Worm (Caenorhabditis elegans) whole organism, L1 larva: ENCODE results near the gene vha-19.

Experiments
- C04F5.9 ChIP-seq: sonication (generic microtip); optimal IDR thresholded peaks from 2 replicates; lab custom pipeline; 2016; ENCODE audit warnings: missing genetic modification characterization, missing compliant biosample characterization
- F16B12.6 ChIP-seq: fragments of 150-350 bp; optimal IDR thresholded peaks from 2 replicates; lab custom pipeline; 2014; ENCODE audit warnings: missing biosample characterization, missing genetic modification characterization
- Y116A8C.19 ChIP-seq: sonication (generic microtip); optimal IDR thresholded peaks from 2 replicates; lab custom pipeline; 2016; ENCODE audit warnings: missing compliant biosample characterization, missing genetic modification characterization, borderline replicate concordance
- alr-1 ChIP-seq: fragments of 200-800 bp; sonication (Bioruptor generic); optimal IDR thresholded peaks from 2 replicates; lab custom pipeline; 2018; ENCODE audit warnings: borderline replicate concordance, mild to moderate bottlenecking, missing genetic modification characterization, missing compliant biosample characterization
- aly-2 ChIP-seq: fragments of 150-350 bp; optimal IDR thresholded peaks from 2 replicates; lab custom pipeline; 2014; ENCODE audit warnings: missing biosample characterization, missing genetic modification characterization
- blmp-1 ChIP-seq: fragments of 150-350 bp; optimal IDR thresholded peaks from 2 replicates; lab custom pipeline; 2014; ENCODE audit warnings: missing biosample characterization, missing genetic modification characterization
- ceh-63 ChIP-seq: fragments of 200-800 bp; sonication (Bioruptor generic); optimal IDR thresholded peaks from 2 replicates; lab custom pipeline; 2018; ENCODE audit warnings: mild to moderate bottlenecking, missing genetic modification characterization, missing compliant biosample characterization
- ceh-8 ChIP-seq: fragments of 200-800 bp; sonication (Bioruptor generic); optimal IDR thresholded peaks from 2 replicates; lab custom pipeline; 2018; ENCODE audit warnings: mild to moderate bottlenecking, missing genetic modification characterization, moderate library complexity, missing compliant biosample characterization
- ceh-88 ChIP-seq: fragments of 200-800 bp; sonication (Bioruptor generic); IDR thresholded peaks from 2 replicates; pipeline ENCODE4 v1.3.6; 2022; ENCODE audit warnings: missing genetic modification characterization, missing compliant biosample characterization
- ceh-90 ChIP-seq: sonication (generic microtip); optimal IDR thresholded peaks from 2 replicates; lab custom pipeline; 2016; ENCODE audit warnings: missing genetic modification characterization, missing compliant biosample characterization
- dpl-1 ChIP-seq, 3 experiments: fragments of 150-350 bp in 2 of 3; sonication (generic microtip) in 1 of 3; optimal IDR thresholded peaks; 2 replicates each; lab custom pipeline; 2014 to 2017; ENCODE audit warnings: missing biosample characterization in 3 of 3, missing genetic modification characterization in 3 of 3, missing genetic modification reagents in 3 of 3
- dsc-1 ChIP-seq: sonication (generic microtip); optimal IDR thresholded peaks from 2 replicates; lab custom pipeline; 2016; ENCODE audit warnings: mild to moderate bottlenecking, missing genetic modification characterization, missing compliant biosample characterization
- efl-3 ChIP-seq: fragments of 200-800 bp; sonication (Bioruptor generic); optimal IDR thresholded peaks from 2 replicates; lab custom pipeline; 2018; ENCODE audit warnings: mild to moderate bottlenecking, missing genetic modification characterization, missing compliant biosample characterization
- egl-13 ChIP-seq: sonication (generic microtip); optimal IDR thresholded peaks from 2 replicates; lab custom pipeline; 2016; ENCODE audit warnings: missing genotype, missing genetic modification reagents, missing genetic modification characterization, missing compliant biosample characterization
- egl-27 ChIP-seq, 2 experiments: fragments of 150-350 bp in 1 of 2; sonication (generic microtip); optimal IDR thresholded peaks; 3 replicates each; lab custom pipeline; 2017 to 2018; ENCODE audit warnings: missing biosample characterization in 2 of 2, missing genetic modification characterization in 2 of 2, missing genetic modification reagents in 2 of 2
- elt-3 ChIP-seq, 6 experiments: fragments of 150-350 bp in 1 of 6; sonication (generic microtip); optimal IDR thresholded peaks; 2 replicates each; lab custom pipeline; 2017 to 2018; ENCODE audit warnings: missing biosample characterization in 6 of 6, missing genetic modification characterization in 6 of 6, inconsistent platforms in 1 of 6
- ets-5 ChIP-seq: fragments of 200-800 bp; sonication (Bioruptor generic); IDR thresholded peaks from 2 replicates; pipeline ENCODE4 v1.3.6; 2022; ENCODE audit warnings: missing genetic modification characterization, missing compliant biosample characterization
- fos-1 ChIP-seq: fragments of 150-350 bp; optimal IDR thresholded peaks from 2 replicates; lab custom pipeline; 2014; ENCODE audit warnings: missing biosample characterization, missing genetic modification characterization
- grh-1 ChIP-seq: fragments of 200-800 bp; sonication (Bioruptor generic); IDR thresholded peaks from 2 replicates; pipeline ENCODE4 v1.3.6; 2022; ENCODE audit warnings: missing genetic modification reagents, missing genetic modification characterization, missing compliant biosample characterization
- hlh-4 ChIP-seq: sonication (generic microtip); optimal IDR thresholded peaks from 2 replicates; lab custom pipeline; 2016; ENCODE audit warnings: mild to moderate bottlenecking, missing genetic modification characterization, missing compliant biosample characterization
- hpl-2 ChIP-seq: fragments of 150-350 bp; optimal IDR thresholded peaks from 2 replicates; lab custom pipeline; 2014; ENCODE audit warnings: missing biosample characterization, missing genetic modification reagents, missing genetic modification characterization
- irx-1 ChIP-seq: sonication (generic microtip); optimal IDR thresholded peaks from 2 replicates; lab custom pipeline; 2016; ENCODE audit warnings: missing genetic modification characterization, missing compliant biosample characterization
- jun-1 ChIP-seq: fragments of 150-350 bp; optimal IDR thresholded peaks from 2 replicates; lab custom pipeline; 2014; ENCODE audit warnings: missing biosample characterization, missing genetic modification reagents, missing genetic modification characterization
- lin-15B ChIP-seq: fragments of 150-350 bp; sonication (generic microtip); optimal IDR thresholded peaks from 3 replicates; lab custom pipeline; 2014; ENCODE audit warnings: missing biosample characterization, missing genetic modification characterization
- lin-35 ChIP-seq, 2 experiments: fragments of 150-350 bp; optimal IDR thresholded peaks; 2 replicates each; lab custom pipeline; 2014; ENCODE audit warnings: missing biosample characterization in 2 of 2, missing genetic modification characterization in 2 of 2, missing genetic modification reagents in 2 of 2
- lsy-2 ChIP-seq, 2 experiments: fragments of 150-350 bp; optimal IDR thresholded peaks; 2 replicates each; lab custom pipeline; 2014; ENCODE audit warnings: missing biosample characterization in 2 of 2, missing genetic modification characterization in 2 of 2
- mab-9 ChIP-seq: fragments of 200-800 bp; sonication (Bioruptor generic); IDR thresholded peaks from 2 replicates; pipeline ENCODE4 v1.3.6; 2022; ENCODE audit warnings: missing genetic modification reagents, missing genetic modification characterization, missing compliant biosample characterization
- mep-1 ChIP-seq: fragments of 150-350 bp; optimal IDR thresholded peaks from 2 replicates; lab custom pipeline; 2014; ENCODE audit warnings: missing biosample characterization, missing genetic modification characterization
- nhr-11 ChIP-seq: fragments of 150-350 bp; optimal IDR thresholded peaks from 2 replicates; lab custom pipeline; 2014; ENCODE audit warnings: missing biosample characterization, missing genetic modification characterization
- nhr-28 ChIP-seq: fragments of 150-350 bp; optimal IDR thresholded peaks from 2 replicates; lab custom pipeline; 2014; ENCODE audit warnings: missing biosample characterization, missing genetic modification characterization
- nhr-47 ChIP-seq: sonication (generic microtip); optimal IDR thresholded peaks from 2 replicates; lab custom pipeline; 2016; ENCODE audit warnings: mild to moderate bottlenecking, missing genetic modification characterization, moderate library complexity, missing compliant biosample characterization
- nhr-71 ChIP-seq: sonication (generic microtip); optimal IDR thresholded peaks from 2 replicates; lab custom pipeline; 2016; ENCODE audit warnings: mild to moderate bottlenecking, missing genetic modification characterization, moderate library complexity, missing compliant biosample characterization
- nhr-76 ChIP-seq: sonication (generic microtip); optimal IDR thresholded peaks from 2 replicates; lab custom pipeline; 2017; ENCODE audit warnings: missing biosample characterization, missing genetic modification characterization
- nhr-84 ChIP-seq: sonication (generic microtip); optimal IDR thresholded peaks from 2 replicates; lab custom pipeline; 2017; ENCODE audit warnings: missing biosample characterization, missing genetic modification characterization
- nhr-90 ChIP-seq: sonication (generic microtip); optimal IDR thresholded peaks from 2 replicates; lab custom pipeline; 2016; ENCODE audit warnings: mild to moderate bottlenecking, missing genetic modification characterization, missing compliant biosample characterization; ENCODE audit not compliant: poor library complexity
- pax-3 ChIP-seq: fragments of 200-800 bp; sonication (Bioruptor generic); optimal IDR thresholded peaks from 2 replicates; lab custom pipeline; 2018; ENCODE audit warnings: mild to moderate bottlenecking, missing genetic modification characterization, moderate library complexity, missing compliant biosample characterization
- pqm-1 ChIP-seq: sonication (generic microtip); optimal IDR thresholded peaks from 3 replicates; lab custom pipeline; 2017; ENCODE audit warnings: missing biosample characterization, missing genetic modification characterization
- rnt-1 ChIP-seq: sonication (generic microtip); optimal IDR thresholded peaks from 2 replicates; lab custom pipeline; 2016; ENCODE audit warnings: mild to moderate bottlenecking, missing genetic modification characterization, moderate library complexity, missing compliant biosample characterization
- skn-1 ChIP-seq: fragments of 150-350 bp; optimal IDR thresholded peaks from 2 replicates; lab custom pipeline; 2014; ENCODE audit warnings: missing biosample characterization, missing genetic modification characterization
- snpc-4 ChIP-seq: fragments of 150-350 bp; optimal IDR thresholded peaks from 2 replicates; lab custom pipeline; 2014; ENCODE audit warnings: missing biosample characterization, missing genetic modification characterization
- snu-23 ChIP-seq: sonication (generic microtip); optimal IDR thresholded peaks from 2 replicates; lab custom pipeline; 2016; ENCODE audit warnings: missing genetic modification characterization, missing compliant biosample characterization
- sox-4 ChIP-seq: sonication (generic microtip); optimal IDR thresholded peaks from 2 replicates; lab custom pipeline; 2016; ENCODE audit warnings: missing genetic modification characterization, missing compliant biosample characterization
- sptf-1 ChIP-seq: fragments of 150-350 bp; optimal IDR thresholded peaks from 2 replicates; lab custom pipeline; 2014; ENCODE audit warnings: missing biosample characterization, missing genetic modification characterization
- sup-37 ChIP-seq: fragments of 200-800 bp; sonication (Bioruptor generic); optimal IDR thresholded peaks from 2 replicates; lab custom pipeline; 2018; ENCODE audit warnings: mild to moderate bottlenecking, missing genetic modification characterization, missing compliant biosample characterization
- tbx-2 ChIP-seq: sonication (generic microtip); optimal IDR thresholded peaks from 2 replicates; lab custom pipeline; 2016; ENCODE audit warnings: missing genetic modification characterization, missing compliant biosample characterization
- tlp-1 ChIP-seq: fragments of 150-350 bp; optimal IDR thresholded peaks from 2 replicates; lab custom pipeline; 2014; ENCODE audit warnings: missing biosample characterization, missing genetic modification characterization
- unc-62 ChIP-seq: fragments of 150-350 bp; optimal IDR thresholded peaks from 2 replicates; lab custom pipeline; 2014; ENCODE audit warnings: missing biosample characterization, missing genetic modification reagents, missing genetic modification characterization
- unc-86 ChIP-seq: sonication (generic microtip); optimal IDR thresholded peaks from 2 replicates; lab custom pipeline; 2016; ENCODE audit warnings: missing genetic modification characterization, missing compliant biosample characterization
- unc-98 ChIP-seq: fragments of 200-800 bp; sonication (Bioruptor generic); IDR thresholded peaks from 2 replicates; pipeline ENCODE4 v1.3.6; 2022; ENCODE audit warnings: missing genetic modification characterization, missing compliant biosample characterization
- vab-15 ChIP-seq: sonication (generic microtip); optimal IDR thresholded peaks from 2 replicates; lab custom pipeline; 2017; ENCODE audit warnings: missing genotype, mild to moderate bottlenecking, missing genetic modification characterization, missing compliant biosample characterization
- zip-4 ChIP-seq: fragments of 200-800 bp; sonication (Bioruptor generic); optimal IDR thresholded peaks from 2 replicates; lab custom pipeline; 2018; ENCODE audit warnings: mild to moderate bottlenecking, missing genetic modification characterization, moderate library complexity, missing compliant biosample characterization
- ztf-11 ChIP-seq, 2 experiments: sonication (generic microtip); optimal IDR thresholded peaks; 2 replicates each; lab custom pipeline; 2016 to 2017; ENCODE audit warnings: missing genetic modification characterization in 2 of 2, missing biosample characterization in 1 of 2, missing compliant biosample characterization in 1 of 2

Gene vha-19

DNA sequence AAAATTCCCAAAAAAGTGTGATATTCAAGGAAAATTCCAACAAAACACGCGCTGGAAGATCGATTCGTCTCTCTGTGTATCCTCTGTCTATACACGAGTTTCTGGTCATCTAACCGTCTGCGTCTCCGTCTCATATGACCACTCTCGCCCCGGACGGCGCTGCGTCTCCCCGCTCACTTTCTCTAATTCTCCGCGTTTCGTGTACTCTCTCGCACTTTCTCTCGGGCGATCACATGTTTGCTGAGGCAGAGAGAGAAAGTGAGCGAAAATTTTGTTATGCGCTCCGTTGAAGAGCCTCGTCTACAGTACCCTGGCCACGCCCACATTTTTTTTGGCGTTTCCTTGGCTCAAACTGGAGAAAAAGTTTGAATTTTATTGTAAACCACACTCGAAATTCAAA lies 15.6 kb downstream of the vha-19 start:
- TF ChIP-seq mab-9 (GFP tag; lab: Robert Waterston, UW), result peak; percentile 92
- TF ChIP-seq egl-13 (tag; lab: Kevin White, UChicago), result peak; percentile 86
- peak; percentile 90 for TF ChIP-seq dsc-1 (tag; lab: Kevin White, UChicago)
- peak; percentile 89 for TF ChIP-seq mep-1 (tag; lab: Kevin White, UChicago)
- peak; percentile 97 for TF ChIP-seq unc-86
- no peak for TF ChIP-seq vab-15 (tag; lab: Kevin White, UChicago)
- peak; percentile 84 for TF ChIP-seq ceh-88
- peak; percentile 97 for TF ChIP-seq nhr-47 (tag; lab: Kevin White, UChicago)
- peak; percentile 74 for TF ChIP-seq zip-4
- TF ChIP-seq pax-3 (tag; lab: Kevin White, UChicago), result peak; percentile 74
- TF ChIP-seq C04F5.9 (tag; lab: Kevin White, UChicago), result peak; percentile 66
- peak; percentile 95 for TF ChIP-seq tbx-2 (tag; lab: Kevin White, UChicago)
- no peak for TF ChIP-seq nhr-84 (tag; lab: Kevin White, UChicago)
- no peak for TF ChIP-seq ceh-63
- peak; percentile 86 for TF ChIP-seq irx-1 (tag; lab: Kevin White, UChicago)
- peak; percentile 87 for TF ChIP-seq ceh-8 (GFP tag; lab: Kevin White, UChicago)
- no peak for TF ChIP-seq alr-1 (tag; lab: Kevin White, UChicago)
- TF ChIP-seq sptf-1, result no peak
- TF ChIP-seq dpl-1 (GFP tag; optimal IDR thresholded peaks at IDR 0.05; lab: Kevin White, UChicago), result peak; percentile 81 to 83 (median 82)
- peak; percentile 95 for TF ChIP-seq lsy-2 (tag; optimal IDR thresholded peaks at IDR 0.05; lab: Kevin White, UChicago)
- TF ChIP-seq Y116A8C.19 (tag; lab: Kevin White, UChicago), result no peak
- peak in 2 of 6 experiments; percentile 48 to 57 for TF ChIP-seq elt-3 (tag; optimal IDR thresholded peaks at IDR 0.05; lab: Kevin White, UChicago)
- no peak for TF ChIP-seq pqm-1 (tag; lab: Kevin White, UChicago)
- peak; percentile 92 for TF ChIP-seq grh-1 (GFP tag; lab: Robert Waterston, UW)
- TF ChIP-seq sox-4, result peak; percentile 78
- TF ChIP-seq lin-15B (tag; lab: Kevin White, UChicago), result peak; percentile 67
- TF ChIP-seq nhr-71 (tag; lab: Kevin White, UChicago), result peak; percentile 98
- TF ChIP-seq nhr-28 (tag; lab: Kevin White, UChicago), result no peak
- no peak for TF ChIP-seq efl-3 (GFP tag; lab: Kevin White, UChicago)
- TF ChIP-seq rnt-1 (tag; lab: Kevin White, UChicago), result peak; percentile 92
- 0 out of 2 replicates have a peak, but pooled peaks have one; percentile 36 for TF ChIP-seq unc-98 (GFP tag; lab: Robert Waterston, UW)
- TF ChIP-seq sup-37 (GFP tag; lab: Kevin White, UChicago), result peak; percentile 28
- TF ChIP-seq hpl-2 (GFP tag; lab: Kevin White, UChicago), result peak; percentile 65
- TF ChIP-seq snu-23 (GFP tag; lab: Kevin White, UChicago), result peak; percentile 97
- TF ChIP-seq blmp-1 (tag; lab: Kevin White, UChicago), result peak; percentile 99
- TF ChIP-seq ztf-11 (tag; optimal IDR thresholded peaks at IDR 0.05; lab: Kevin White, UChicago), result peak in 1 of 2 experiments; percentile 83
- TF ChIP-seq ets-5 (GFP tag; lab: Robert Waterston, UW), result no peak
- no peak for TF ChIP-seq ceh-90 (tag; lab: Kevin White, UChicago)
- peak; percentile 83 for TF ChIP-seq skn-1 (tag; lab: Kevin White, UChicago)
- peak; percentile 89 for TF ChIP-seq nhr-90
- TF ChIP-seq jun-1 (tag; lab: Kevin White, UChicago), result peak; percentile 87
- TF ChIP-seq F16B12.6 (tag; lab: Kevin White, UChicago), result peak; percentile 74
- TF ChIP-seq egl-27 (tag; optimal IDR thresholded peaks at IDR 0.05; lab: Kevin White, UChicago), result peak in 1 of 2 experiments; percentile 55
- TF ChIP-seq unc-62 (GFP tag; lab: Kevin White, UChicago), result no peak
- no peak for TF ChIP-seq tlp-1 (tag; lab: Kevin White, UChicago)
- TF ChIP-seq fos-1 (tag; lab: Kevin White, UChicago), result peak; percentile 76
- TF ChIP-seq nhr-76 (tag; lab: Kevin White, UChicago), result no peak
- TF ChIP-seq nhr-11 (tag; lab: Kevin White, UChicago), result peak; percentile 86
- TF ChIP-seq lin-35 (GFP tag; optimal IDR thresholded peaks at IDR 0.05; lab: Kevin White, UChicago), result peak; percentile 86 to 89
- TF ChIP-seq snpc-4 (tag; lab: Kevin White, UChicago), result peak; percentile 54
- no peak for TF ChIP-seq hlh-4
- TF ChIP-seq aly-2 (tag; lab: Kevin White, UChicago), result no peak
